Fruit fly (Drosophila melanogaster) whole organism, pupa: Measurements from ENCODE around the gene CG17343.

Experiments used
- CG14655 ChIP-seq: fragments of 200-800 bp; sonication (Bioruptor generic); optimal IDR thresholded peaks from 3 replicates; lab custom pipeline; 2017; ENCODE audit warnings: mild to moderate bottlenecking, missing biosample characterization, missing genetic modification reagents, missing genetic modification characterization
- D1 ChIP-seq: fragments of 200-800 bp; sonication (Bioruptor generic); optimal IDR thresholded peaks from 2 replicates; lab custom pipeline; 2018; ENCODE audit warnings: missing biosample characterization, mild to moderate bottlenecking, missing genetic modification characterization, moderate library complexity
- EcR ChIP-seq: fragments of 200-800 bp; sonication (Bioruptor generic); optimal IDR thresholded peaks from 3 replicates; lab custom pipeline; 2019; ENCODE audit warnings: missing biosample characterization, missing genetic modification characterization, mild to moderate bottlenecking, moderate library complexity, missing genetic modification reagents
- Ets98B ChIP-seq: fragments of 200-800 bp; sonication (Bioruptor generic); IDR thresholded peaks from 2 replicates; pipeline ENCODE4 v1.3.6; 2022; ENCODE audit warnings: missing biosample characterization, missing genetic modification characterization
- Pif1B ChIP-seq: fragments of 200-800 bp; sonication (Bioruptor generic); optimal IDR thresholded peaks from 3 replicates; lab custom pipeline; 2016; ENCODE audit warnings: missing biosample characterization, missing genetic modification characterization
- fd96Ca ChIP-seq: fragments of 200-800 bp; sonication (Bioruptor generic); IDR thresholded peaks from 3 replicates; pipeline ENCODE4 v1.3.6; 2022; ENCODE audit warnings: missing biosample characterization, missing genetic modification characterization
- gl ChIP-seq: fragments of 200-800 bp; sonication (Bioruptor generic); optimal IDR thresholded peaks from 2 replicates; lab custom pipeline; 2018; ENCODE audit warnings: missing biosample characterization, mild to moderate bottlenecking, missing genetic modification characterization

The CG17343 gene

dm6 chr2L:19114183-19114776 lies 49.6 kb downstream of the CG17343 start, which contains the start of gene CG10561:
TSS of gene CG10561 (plus strand) at chr2L:19114401.
- TF ChIP-seq Ets98B (GFP tag; lab: Robert Waterston, UW) (no peak), gl (no peak), D1 (tag; lab: Kevin White, UChicago) (no peak), EcR (no peak), fd96Ca (no peak), Pif1B (no peak), CG14655 (GFP tag; lab: Kevin White, UChicago) (no peak)
